Fruit fly (Drosophila melanogaster) ovary, adult (tissue): ENCODE data around the gene mRpS34.

Experiments used
- CG17801 ChIP-seq: fragments of 200-800 bp; optimal IDR thresholded peaks from 2 replicates; lab custom pipeline; 2019; ENCODE audit warnings: missing biosample characterization, mild to moderate bottlenecking, missing genetic modification characterization, moderate library complexity; ENCODE audit not compliant: partially characterized antibody

The mRpS34 gene

DNA sequence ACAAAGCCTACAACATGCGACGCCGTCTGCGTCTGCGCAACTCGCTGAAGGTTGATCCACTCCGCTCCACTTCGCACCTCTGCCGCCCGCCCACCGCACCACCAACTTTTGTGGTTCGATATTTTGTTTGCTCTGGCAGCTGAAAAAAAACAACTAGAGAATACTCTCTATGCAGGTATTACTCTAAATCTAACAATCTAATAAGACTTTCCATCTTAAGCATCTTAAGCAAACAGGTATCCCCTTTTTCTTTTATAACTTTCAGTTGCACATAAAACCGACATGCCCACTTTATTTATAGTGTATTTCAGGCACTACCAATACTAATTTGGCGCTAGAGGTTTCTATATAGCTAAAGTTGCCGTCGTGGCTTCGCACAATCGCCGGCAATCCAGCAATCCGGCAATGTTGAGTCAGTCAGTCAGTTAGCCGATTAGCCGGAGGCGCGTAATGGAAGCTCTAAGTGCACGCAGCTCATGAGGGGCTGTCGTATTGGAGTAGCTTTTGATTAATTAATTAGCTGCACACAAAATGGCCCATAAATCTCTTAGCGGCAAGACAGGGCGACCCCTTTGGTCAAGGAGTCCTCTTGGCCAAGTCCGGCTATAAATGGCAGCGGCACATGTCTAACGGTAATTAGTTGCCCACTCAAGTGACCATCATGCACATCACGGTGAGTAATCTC, 19.5 kb upstream of the mRpS34 start, which contains the start of gene CG13058:
CG13058 (plus strand) TSS at position 635 of the 685 bp plus-strand sequence.
- no peak for TF ChIP-seq CG17801

- no peak for TF ChIP-seq CG17801
Observed at dm6 chr3L:16329495-16329894, 18.4 kb upstream of the mRpS34 start, which contains the start of gene CG33061. Gene CG33061 (plus strand): TSS chr3L:16329795.

dm6 chr3L:16330740-16331139, 17.1 kb upstream of the mRpS34 start, which contains the start of gene CG33060:
Gene CG33060 (plus strand): TSS chr3L:16331040.
- no peak for TF ChIP-seq CG17801

DNA sequence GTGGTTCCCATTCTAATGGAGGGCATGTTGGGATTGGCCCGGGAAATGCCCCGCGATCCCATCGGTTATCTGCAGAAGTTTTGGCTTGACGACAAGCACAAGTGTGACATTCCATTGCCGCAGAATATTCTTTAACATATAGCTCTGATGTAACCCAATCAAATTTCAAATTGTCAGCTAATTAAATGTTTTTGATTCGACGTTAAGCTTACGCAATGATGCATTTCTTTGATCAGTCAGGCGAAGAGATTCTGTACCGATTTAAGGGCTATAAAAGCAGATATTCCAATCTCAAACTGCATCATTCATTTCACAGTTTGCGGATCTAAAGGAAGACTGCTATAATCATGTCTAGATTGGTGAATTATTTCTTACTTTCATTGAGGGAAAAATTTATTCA, 16.2 kb upstream of the mRpS34 start, which contains the start of gene retinin:
retinin (plus strand) TSS at position 301 of the 400 bp plus-strand sequence.
- TF ChIP-seq CG17801 = no peak

DNA sequence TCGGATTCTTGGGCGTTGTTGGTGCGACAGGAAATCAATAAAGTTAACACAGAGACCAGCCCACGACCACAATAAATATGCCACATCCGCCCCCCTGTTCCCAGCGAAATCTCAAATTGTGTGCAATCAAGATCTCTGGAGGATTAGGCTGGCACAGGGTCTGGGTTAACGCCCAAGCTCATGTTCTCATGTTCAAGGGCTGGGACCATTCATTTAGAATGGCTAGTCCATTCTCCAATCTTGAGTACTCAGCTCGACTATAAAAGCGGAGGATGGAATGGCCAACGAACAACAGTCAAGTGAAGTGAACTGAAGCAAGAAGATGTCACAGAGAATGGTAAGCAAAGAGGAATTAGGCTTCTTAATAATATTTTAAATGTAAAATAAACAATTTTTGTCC, 14.9 kb upstream of the mRpS34 start, which contains the start of gene CG13056:
CG13056 (plus strand) TSS at position 301 of the 400 bp plus-strand sequence.
- TF ChIP-seq CG17801 = no peak

dm6 chr3L:16334876-16335275, 13.0 kb upstream of the mRpS34 start:
- TF ChIP-seq CG17801 = no peak

- TF ChIP-seq CG17801 = no peak
Observed at dm6 chr3L:16337739-16338138, 10.1 kb upstream of the mRpS34 start.

DNA sequence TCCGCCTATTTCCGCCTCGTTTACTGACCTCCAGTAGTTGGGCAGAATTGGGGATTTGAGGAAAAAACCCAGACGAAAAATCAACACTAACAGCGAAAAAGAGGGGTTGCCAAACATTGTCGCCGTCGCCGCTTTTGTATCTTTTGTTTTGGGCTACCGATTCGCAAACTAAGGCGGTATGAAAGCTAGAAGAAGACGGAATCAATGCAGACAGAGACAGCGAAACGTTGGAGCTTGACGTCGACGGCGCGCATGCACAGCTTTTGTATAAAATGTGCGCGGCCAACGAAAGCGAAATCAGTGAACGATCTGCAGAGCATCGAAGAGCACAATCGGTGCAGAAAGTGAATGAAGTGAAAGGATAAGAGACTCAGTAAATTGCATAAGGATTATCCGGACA, 9.2 kb upstream of the mRpS34 start, which contains the start of gene CG4998:
CG4998 (plus strand) TSS at position 301 of the 400 bp plus-strand sequence.
- no peak for TF ChIP-seq CG17801

DNA sequence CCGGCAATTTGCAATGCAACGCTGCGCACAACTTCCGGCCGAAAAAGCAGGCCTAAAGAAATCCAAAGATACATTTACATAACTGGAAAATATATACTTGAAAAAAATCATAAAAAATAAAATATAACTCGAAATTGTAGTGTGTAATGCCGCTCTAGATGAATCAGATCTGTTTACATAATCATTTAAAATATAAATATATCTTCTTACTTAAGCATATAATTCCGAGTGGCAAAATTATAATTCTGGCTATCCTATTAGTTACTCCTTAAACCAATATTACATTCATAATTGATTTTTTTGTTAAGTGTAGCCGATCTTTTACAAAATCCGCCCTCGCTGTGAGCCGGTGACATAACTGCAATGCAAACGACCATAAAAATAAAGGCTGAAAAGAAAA, 8.4 kb upstream of the mRpS34 start:
- TF ChIP-seq CG17801 = no peak

- no peak for TF ChIP-seq CG17801
Observed at dm6 chr3L:16339873-16340272, 8.0 kb upstream of the mRpS34 start.

dm6 chr3L:16346023-16346422, 1.9 kb upstream of the mRpS34 start, which contains the start of gene CG33257:
Gene CG33257 (plus strand): TSS chr3L:16346323.
- TF ChIP-seq CG17801 = no peak

dm6 chr3L:16349686-16350085, 1.8 kb downstream of the mRpS34 start:
- TF ChIP-seq CG17801 = no peak

dm6 chr3L:16351770-16352429, 4.0 kb downstream of the mRpS34 start, which contains the start of the genes Golgin104 and Tcs3:
Gene Golgin104 (minus strand): TSS chr3L:16351951.
Gene Tcs3 (plus strand): TSS chr3L:16351991.
- TF ChIP-seq CG17801 = no peak

- no peak for TF ChIP-seq CG17801
Observed at dm6 chr3L:16354197-16354596, 6.3 kb downstream of the mRpS34 start, which contains the start of gene Pdh. Gene Pdh (minus strand): TSS chr3L:16354297.

dm6 chr3L:16356171-16356765, 8.4 kb downstream of the mRpS34 start:
- TF ChIP-seq CG17801 = no peak

DNA sequence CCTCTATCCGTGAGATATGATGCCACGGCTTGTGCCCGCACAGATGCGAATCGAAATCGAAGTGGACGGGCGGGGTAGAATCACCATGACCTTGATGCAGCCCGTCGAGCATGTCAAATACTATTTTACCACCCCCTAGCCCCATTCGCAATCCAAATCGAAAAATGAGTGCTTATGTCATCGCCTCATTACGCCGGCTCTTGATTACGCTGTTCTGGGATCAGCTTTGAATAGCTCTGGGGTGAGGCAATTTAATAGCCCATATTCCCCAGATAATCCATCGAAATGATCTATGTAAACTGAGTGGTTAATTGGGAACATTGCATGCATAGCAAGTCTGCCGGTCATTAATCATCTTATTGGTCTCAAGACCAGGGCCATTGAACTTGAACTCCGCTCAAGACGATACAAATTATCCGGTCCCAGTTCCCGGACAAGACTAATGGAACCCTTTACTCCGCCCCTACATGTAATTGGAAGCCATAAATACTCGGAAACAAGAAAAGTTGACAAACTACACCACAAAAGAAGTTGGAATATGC, 9.4 kb downstream of the mRpS34 start:
- no peak for TF ChIP-seq CG17801

dm6 chr3L:16357860-16358259, 10.0 kb downstream of the mRpS34 start:
- no peak for TF ChIP-seq CG17801
